Worm (Caenorhabditis elegans) whole organism, L2 larva: ENCODE results near the gene B0432.9.

Experiments
- C34F6.9 ChIP-seq: fragments of 150-350 bp; optimal IDR thresholded peaks from 2 replicates; lab custom pipeline; 2014; ENCODE audit warnings: missing biosample characterization, missing genetic modification characterization
- F13H6.1 ChIP-seq: sonication (generic microtip); optimal IDR thresholded peaks from 2 replicates; lab custom pipeline; 2016; ENCODE audit warnings: missing genetic modification characterization, missing compliant biosample characterization
- R02D3.7 ChIP-seq: fragments of 150-350 bp; optimal IDR thresholded peaks from 2 replicates; lab custom pipeline; 2014; ENCODE audit warnings: missing biosample characterization, missing genetic modification characterization
- Y55F3AM.14 ChIP-seq: fragments of 200-800 bp; sonication (Bioruptor generic); optimal IDR thresholded peaks from 2 replicates; lab custom pipeline; 2018; ENCODE audit warnings: mild to moderate bottlenecking, missing genetic modification characterization, missing compliant biosample characterization
- alr-1 ChIP-seq: fragments of 150-350 bp; optimal IDR thresholded peaks from 2 replicates; lab custom pipeline; 2014; ENCODE audit warnings: missing biosample characterization, missing genetic modification characterization
- ama-1 ChIP-seq: fragments of 150-350 bp; optimal IDR thresholded peaks from 2 replicates; lab custom pipeline; 2018; ENCODE audit warnings: inconsistent platforms
- blmp-1 ChIP-seq: sonication (generic microtip); optimal IDR thresholded peaks from 2 replicates; lab custom pipeline; 2017; ENCODE audit warnings: missing genetic modification characterization, mild to moderate bottlenecking, missing compliant biosample characterization, antibody characterized with exemption, moderate library complexity; ENCODE audit not compliant: insufficient read depth
- ceh-16 ChIP-seq: fragments of 150-350 bp; optimal IDR thresholded peaks from 2 replicates; lab custom pipeline; 2014; ENCODE audit warnings: missing biosample characterization, missing genetic modification characterization
- ceh-82 ChIP-seq: fragments of 150-350 bp; optimal IDR thresholded peaks from 2 replicates; lab custom pipeline; 2014; ENCODE audit warnings: missing biosample characterization, missing genetic modification characterization
- crh-2 ChIP-seq: sonication (generic microtip); optimal IDR thresholded peaks from 2 replicates; lab custom pipeline; 2017; ENCODE audit warnings: missing biosample characterization, missing genetic modification characterization
- dmd-4 ChIP-seq: sonication (generic microtip); optimal IDR thresholded peaks from 2 replicates; lab custom pipeline; 2017; ENCODE audit warnings: missing biosample characterization, missing genetic modification characterization
- egl-27 ChIP-seq: sonication (generic microtip); optimal IDR thresholded peaks from 3 replicates; lab custom pipeline; 2017; ENCODE audit warnings: missing biosample characterization, missing genetic modification reagents, missing genetic modification characterization
- elt-1 ChIP-seq: fragments of 150-350 bp; optimal IDR thresholded peaks from 2 replicates; lab custom pipeline; 2014; ENCODE audit warnings: missing biosample characterization, missing genetic modification characterization
- elt-3 ChIP-seq: sonication (generic microtip); optimal IDR thresholded peaks from 2 replicates; lab custom pipeline; 2017; ENCODE audit warnings: missing biosample characterization, missing genetic modification characterization
- fos-1 ChIP-seq: fragments of 150-350 bp; optimal IDR thresholded peaks from 2 replicates; lab custom pipeline; 2014; ENCODE audit warnings: missing biosample characterization, missing genetic modification characterization
- gmeb-1 ChIP-seq: fragments of 150-350 bp; optimal IDR thresholded peaks from 2 replicates; lab custom pipeline; 2014; ENCODE audit warnings: missing biosample characterization, missing genetic modification characterization
- lin-11 ChIP-seq: fragments of 150-350 bp; sonication (generic microtip); optimal IDR thresholded peaks from 2 replicates; lab custom pipeline; 2014; ENCODE audit warnings: missing biosample characterization, missing genetic modification characterization, inconsistent platforms, mixed read lengths
- lin-13 ChIP-seq: fragments of 150-350 bp; optimal IDR thresholded peaks from 2 replicates; lab custom pipeline; 2014; ENCODE audit warnings: missing biosample characterization, missing genetic modification reagents, missing genetic modification characterization
- lin-39 ChIP-seq: fragments of 150-350 bp; optimal IDR thresholded peaks from 2 replicates; lab custom pipeline; 2014; ENCODE audit warnings: missing biosample characterization, missing genetic modification reagents, missing genetic modification characterization
- lsy-2 ChIP-seq, 2 experiments: fragments of 150-350 bp in 1 of 2; sonication (generic microtip) in 1 of 2; optimal IDR thresholded peaks; 2 replicates each; lab custom pipeline; 2014 to 2017; ENCODE audit warnings: missing biosample characterization in 2 of 2, missing genetic modification characterization in 2 of 2
- mbf-1 ChIP-seq: sonication (generic microtip); optimal IDR thresholded peaks from 2 replicates; lab custom pipeline; 2017; ENCODE audit warnings: missing biosample characterization, missing genetic modification characterization
- mdl-1 ChIP-seq, 2 experiments: fragments of 150-350 bp in 1 of 2; sonication (generic microtip) in 1 of 2; optimal IDR thresholded peaks; 2 replicates each; lab custom pipeline; 2017; ENCODE audit warnings: missing biosample characterization in 2 of 2, missing genetic modification characterization in 2 of 2
- nhr-10 ChIP-seq: sonication (generic microtip); optimal IDR thresholded peaks from 2 replicates; lab custom pipeline; 2017; ENCODE audit warnings: missing biosample characterization, missing genetic modification characterization
- nhr-12 ChIP-seq: fragments of 150-350 bp; optimal IDR thresholded peaks from 2 replicates; lab custom pipeline; 2014; ENCODE audit warnings: missing biosample characterization, missing genetic modification characterization
- nhr-129 ChIP-seq: fragments of 150-350 bp; optimal IDR thresholded peaks from 2 replicates; lab custom pipeline; 2014; ENCODE audit warnings: missing biosample characterization, missing genetic modification characterization
- nhr-21 ChIP-seq: fragments of 150-350 bp; optimal IDR thresholded peaks from 2 replicates; lab custom pipeline; 2014; ENCODE audit warnings: missing biosample characterization, missing genetic modification characterization
- nhr-23 ChIP-seq: fragments of 150-350 bp; optimal IDR thresholded peaks from 2 replicates; lab custom pipeline; 2014; ENCODE audit warnings: missing biosample characterization, missing genetic modification reagents, missing genetic modification characterization
- nhr-237 ChIP-seq: fragments of 150-350 bp; optimal IDR thresholded peaks from 2 replicates; lab custom pipeline; 2014; ENCODE audit warnings: missing biosample characterization, missing genetic modification characterization
- nhr-25 ChIP-seq: fragments of 150-350 bp; sonication (generic microtip); optimal IDR thresholded peaks from 3 replicates; lab custom pipeline; 2014; ENCODE audit warnings: missing biosample characterization, missing genetic modification characterization
- nhr-6 ChIP-seq: fragments of 150-350 bp; optimal IDR thresholded peaks from 2 replicates; lab custom pipeline; 2014; ENCODE audit warnings: missing biosample characterization, missing genetic modification characterization
- nhr-77 ChIP-seq: fragments of 150-350 bp; optimal IDR thresholded peaks from 2 replicates; lab custom pipeline; 2014; ENCODE audit warnings: missing biosample characterization, missing genetic modification characterization
- peb-1 ChIP-seq: fragments of 150-350 bp; optimal IDR thresholded peaks from 2 replicates; lab custom pipeline; 2014; ENCODE audit warnings: missing biosample characterization, missing genetic modification characterization
- sem-4 ChIP-seq: fragments of 150-350 bp; optimal IDR thresholded peaks from 2 replicates; lab custom pipeline; 2014; ENCODE audit warnings: missing biosample characterization, missing genetic modification reagents, missing genetic modification characterization
- skn-1 ChIP-seq: sonication (generic microtip); optimal IDR thresholded peaks from 2 replicates; lab custom pipeline; 2017; ENCODE audit warnings: missing biosample characterization, missing genetic modification characterization
- sma-3 ChIP-seq: sonication (generic microtip); optimal IDR thresholded peaks from 2 replicates; lab custom pipeline; 2016; ENCODE audit warnings: missing genetic modification reagents, missing genetic modification characterization, missing compliant biosample characterization
- sma-9 ChIP-seq, 2 experiments: fragments of 150-350 bp in 1 of 2; sonication (generic microtip) in 1 of 2; optimal IDR thresholded peaks; 2 replicates each; lab custom pipeline; 2014 to 2016; ENCODE audit warnings: missing genetic modification characterization in 2 of 2, mild to moderate bottlenecking in 1 of 2, missing biosample characterization in 1 of 2, missing compliant biosample characterization in 1 of 2, missing genetic modification reagents in 1 of 2, moderate library complexity in 1 of 2
- snpc-4 ChIP-seq: fragments of 150-350 bp; optimal IDR thresholded peaks from 2 replicates; lab custom pipeline; 2014; ENCODE audit warnings: missing biosample characterization, missing genetic modification characterization
- unc-39 ChIP-seq: fragments of 150-350 bp; optimal IDR thresholded peaks from 2 replicates; lab custom pipeline; 2014; ENCODE audit warnings: missing biosample characterization, missing genetic modification characterization
- unc-55 ChIP-seq: fragments of 150-350 bp; sonication (generic microtip); optimal IDR thresholded peaks from 3 replicates; lab custom pipeline; 2014; ENCODE audit warnings: missing biosample characterization, missing genetic modification reagents, missing genetic modification characterization
- unc-62 ChIP-seq: fragments of 150-350 bp; optimal IDR thresholded peaks from 2 replicates; lab custom pipeline; 2014; ENCODE audit warnings: missing biosample characterization, missing genetic modification reagents, missing genetic modification characterization
- zag-1 ChIP-seq: fragments of 150-350 bp; optimal IDR thresholded peaks from 2 replicates; lab custom pipeline; 2014; ENCODE audit warnings: missing biosample characterization, missing genetic modification characterization
- ztf-1 ChIP-seq: fragments of 200-800 bp; sonication (Bioruptor generic); conservative IDR thresholded peaks from 2 replicates; pipeline ENCODE4 v1.3.6; 2022; ENCODE audit warnings: missing genetic modification characterization, missing compliant biosample characterization
- ztf-11 ChIP-seq: sonication (generic microtip); optimal IDR thresholded peaks from 2 replicates; lab custom pipeline; 2017; ENCODE audit warnings: missing biosample characterization, missing genetic modification characterization

Gene B0432.9

ce11 chrII:283594-283993, at the start of gene B0432.9:
Gene B0432.9 (minus strand): TSS chrII:283694.
- TF ChIP-seq fos-1 (no peak), snpc-4 (no peak), ceh-16 (tag; lab: Kevin White, UChicago) (no peak), unc-39 (tag; lab: Kevin White, UChicago) (no peak), mbf-1 (tag; lab: Kevin White, UChicago) (no peak)

- TF ChIP-seq sma-3 (no peak), nhr-12 (tag; lab: Kevin White, UChicago) (no peak), F13H6.1 (tag; lab: Kevin White, UChicago) (no peak), mdl-1 (tag; optimal IDR thresholded peaks at IDR 0.05; lab: Kevin White, UChicago) (no peak), lin-39 (no peak), nhr-77 (no peak), sma-9 (GFP tag; optimal IDR thresholded peaks at IDR 0.05; lab: Kevin White, UChicago) (no peak), sma-9 (tag; optimal IDR thresholded peaks at IDR 0.05; lab: Kevin White, UChicago) (no peak), R02D3.7 (tag; lab: Kevin White, UChicago) (no peak)
- TF ChIP-seq, all 48 proteins: peak for 0
Measured at ce11 chrII:332419-332818, 48.9 kb upstream of the B0432.9 start, which contains the start of gene cbn-1. Gene cbn-1 (minus strand): TSS chrII:332519.

ce11 chrII:325639-326350, 42.3 kb upstream of the B0432.9 start, which contains the start of gene sgcb-1:
Gene sgcb-1 (plus strand): TSS chrII:326300.
- TF ChIP-seq sem-4 = no peak
- TF ChIP-seq nhr-129 (tag; lab: Kevin White, UChicago) = peak; percentile 34
- TF ChIP-seq, all 48 proteins: peak for 1

- peak; percentile 26 for TF ChIP-seq nhr-25 (tag; lab: Kevin White, UChicago)
- TF ChIP-seq R02D3.7 (tag; lab: Kevin White, UChicago) = no peak
- no peak for TF ChIP-seq blmp-1 (tag; lab: Kevin White, UChicago)
- no peak for TF ChIP-seq nhr-237 (tag; lab: Kevin White, UChicago)
- TF ChIP-seq sma-3 = no peak
- peak; percentile 42 for TF ChIP-seq fos-1
- peak; percentile 46 for TF ChIP-seq crh-2 (tag; lab: Kevin White, UChicago)
- no peak for TF ChIP-seq nhr-21 (tag; lab: Kevin White, UChicago)
- peak; percentile 26 for TF ChIP-seq nhr-6 (tag; lab: Kevin White, UChicago)
- no peak for TF ChIP-seq nhr-23 (tag; lab: Kevin White, UChicago)
- no peak for TF ChIP-seq snpc-4
- TF ChIP-seq unc-39 (tag; lab: Kevin White, UChicago) = no peak
- peak in 1 of 2 experiments; percentile 59 for TF ChIP-seq lsy-2 (tag; optimal IDR thresholded peaks at IDR 0.05; lab: Kevin White, UChicago)
- no peak for TF ChIP-seq ceh-16 (tag; lab: Kevin White, UChicago)
- TF ChIP-seq sma-9 (GFP tag; optimal IDR thresholded peaks at IDR 0.05; lab: Kevin White, UChicago) = peak; percentile 38
- TF ChIP-seq sma-9 (tag; optimal IDR thresholded peaks at IDR 0.05; lab: Kevin White, UChicago) = no peak
- TF ChIP-seq lin-11 (tag; lab: Kevin White, UChicago) = peak; percentile 29
- peak; percentile 30 for TF ChIP-seq lin-13 (GFP tag; lab: Kevin White, UChicago)
- TF ChIP-seq C34F6.9 (tag; lab: Kevin White, UChicago) = peak; percentile 78
- TF ChIP-seq elt-3 (tag; lab: Kevin White, UChicago) = no peak
- TF ChIP-seq lin-39 = no peak
- no peak for TF ChIP-seq skn-1 (tag; lab: Kevin White, UChicago)
- TF ChIP-seq nhr-10 (tag; lab: Kevin White, UChicago) = no peak
- TF ChIP-seq Y55F3AM.14 (GFP tag; lab: Kevin White, UChicago) = no peak
- no peak for TF ChIP-seq ama-1 (lab: Kevin White, UChicago)
- peak; percentile 68 for TF ChIP-seq sem-4
- TF ChIP-seq F13H6.1 (tag; lab: Kevin White, UChicago) = peak; percentile 32
- TF ChIP-seq mbf-1 (tag; lab: Kevin White, UChicago) = no peak
- TF ChIP-seq alr-1 (tag; lab: Kevin White, UChicago) = no peak
- no peak for TF ChIP-seq dmd-4
- peak; percentile 94 for TF ChIP-seq unc-55
- no peak for TF ChIP-seq ztf-11 (tag; lab: Kevin White, UChicago)
- TF ChIP-seq elt-1 (tag; lab: Kevin White, UChicago) = no peak
- no peak for TF ChIP-seq ceh-82 (tag; lab: Kevin White, UChicago)
- no peak for TF ChIP-seq unc-62 (GFP tag; lab: Kevin White, UChicago)
- TF ChIP-seq nhr-12 (tag; lab: Kevin White, UChicago) = no peak
- peak; percentile 73 for TF ChIP-seq zag-1 (tag; lab: Kevin White, UChicago)
- TF ChIP-seq peb-1 (tag; lab: Kevin White, UChicago) = no peak
- TF ChIP-seq gmeb-1 (tag; lab: Kevin White, UChicago) = no peak
- TF ChIP-seq egl-27 = peak; percentile 68
- TF ChIP-seq nhr-77 = no peak
- peak; percentile 88 for TF ChIP-seq nhr-129 (tag; lab: Kevin White, UChicago)
- TF ChIP-seq ztf-1 (GFP tag; lab: Robert Waterston, UW) = no peak
Measured at ce11 chrII:323048-323776, 39.7 kb upstream of the B0432.9 start, which contains the start of gene K01A2.10. Gene K01A2.10 (minus strand): TSS chrII:323098.
